Worm (Caenorhabditis elegans): ENCODE data around the gene R08C7.11.
A peak's percentile ranks its signal among the peaks of the same experiment; 100 is the strongest.

R08C7.11 gene

ce11 chrIV:4478612-4479011, 23.9 kb upstream of the R08C7.11 start:
- no peak for TF ChIP-seq ztf-4 (tag; optimal IDR thresholded peaks at IDR 0.05)
- no peak for TF ChIP-seq fos-1 (tag; optimal IDR thresholded peaks at IDR 0.05)
- TF ChIP-seq egl-5 (tag; optimal IDR thresholded peaks at IDR 0.05), result no peak
- peak; percentile 24 for TF ChIP-seq pha-4 (tag; optimal IDR thresholded peaks at IDR 0.05)
- TF ChIP-seq jun-1 (tag; optimal IDR thresholded peaks at IDR 0.05), result no peak
- TF ChIP-seq pqm-1 (tag; optimal IDR thresholded peaks at IDR 0.05), result peak; percentile 31
- no peak for TF ChIP-seq nhr-237 (tag; optimal IDR thresholded peaks at IDR 0.05)

ce11 chrIV:4477009-4477471, 22.3 kb upstream of the R08C7.11 start, which contains the start of gene M01H9.3:
TSS of gene M01H9.3 (minus strand) at chrIV:4477059.
- TF ChIP-seq skn-1 (tag; optimal IDR thresholded peaks at IDR 0.05) (no peak), jun-1 (tag; optimal IDR thresholded peaks at IDR 0.05) (no peak), mdl-1 (tag; optimal IDR thresholded peaks at IDR 0.05) (peak; percentile 63), fkh-2 (tag; optimal IDR thresholded peaks at IDR 0.05) (no peak), ceh-16 (tag; optimal IDR thresholded peaks at IDR 0.05) (no peak), ztf-11 (tag; optimal IDR thresholded peaks at IDR 0.05) (no peak), nhr-43 (tag; optimal IDR thresholded peaks at IDR 0.05; ENCODE audit: poor library complexity, severe bottlenecking) (no peak), tbx-2 (tag; optimal IDR thresholded peaks at IDR 0.05) (no peak), pqm-1 (tag; optimal IDR thresholded peaks at IDR 0.05) (peak; percentile 41), fos-1 (tag; optimal IDR thresholded peaks at IDR 0.05) (no peak), ama-1 (optimal IDR thresholded peaks at IDR 0.05) (peak; percentile 70), mml-1 (tag; optimal IDR thresholded peaks at IDR 0.05) (no peak), ZK546.5 (tag; optimal IDR thresholded peaks at IDR 0.05) (no peak), nhr-25 (tag; optimal IDR thresholded peaks at IDR 0.05) (peak; percentile 46), nhr-76 (tag; optimal IDR thresholded peaks at IDR 0.05) (no peak), pha-4 (tag; optimal IDR thresholded peaks at IDR 0.05) (peak; percentile 54), hmg-11 (tag; optimal IDR thresholded peaks at IDR 0.05) (no peak), lsy-12 (tag; optimal IDR thresholded peaks at IDR 0.05) (peak; percentile 33), lin-15B (tag; optimal IDR thresholded peaks at IDR 0.05) (peak; percentile 13), ceh-9 (tag; optimal IDR thresholded peaks at IDR 0.05) (no peak), elt-1 (tag; optimal IDR thresholded peaks at IDR 0.05) (no peak), elt-2 (tag; optimal IDR thresholded peaks at IDR 0.05) (peak; percentile 59), nhr-77 (tag; optimal IDR thresholded peaks at IDR 0.05) (no peak), nfya-1 (tag; optimal IDR thresholded peaks at IDR 0.05; ENCODE audit: insufficient read depth) (peak; percentile 64), ceh-82 (tag; optimal IDR thresholded peaks at IDR 0.05) (no peak), nhr-28 (tag; optimal IDR thresholded peaks at IDR 0.05) (no peak), lin-39 (tag; optimal IDR thresholded peaks at IDR 0.05) (peak; percentile 71)

ce11 chrIV:4475362-4476086, 20.8 kb upstream of the R08C7.11 start:
- TF ChIP-seq nhr-67 (tag; optimal IDR thresholded peaks at IDR 0.05) (no peak), nhr-77 (tag; optimal IDR thresholded peaks at IDR 0.05) (no peak), fkh-10 (GFP tag; optimal IDR thresholded peaks at IDR 0.05) (no peak), nhr-11 (tag; optimal IDR thresholded peaks at IDR 0.05) (no peak), egl-27 (tag; optimal IDR thresholded peaks at IDR 0.05) (no peak), elt-3 (tag; optimal IDR thresholded peaks at IDR 0.05) (no peak), nfya-1 (tag; optimal IDR thresholded peaks at IDR 0.05; ENCODE audit: insufficient read depth) (no peak), pqm-1 (tag; optimal IDR thresholded peaks at IDR 0.05) (peak; percentile 40), elt-1 (tag; optimal IDR thresholded peaks at IDR 0.05) (no peak), skn-1 (tag; optimal IDR thresholded peaks at IDR 0.05) (no peak), ceh-16 (tag; optimal IDR thresholded peaks at IDR 0.05) (no peak), aly-2 (tag; optimal IDR thresholded peaks at IDR 0.05) (no peak), ama-1 (optimal IDR thresholded peaks at IDR 0.05) (peak; percentile 3), nhr-25 (tag; optimal IDR thresholded peaks at IDR 0.05) (no peak), unc-39 (tag; optimal IDR thresholded peaks at IDR 0.05) (no peak), fkh-2 (tag; optimal IDR thresholded peaks at IDR 0.05) (no peak), eor-1 (tag; optimal IDR thresholded peaks at IDR 0.05) (no peak), ztf-11 (tag; optimal IDR thresholded peaks at IDR 0.05) (no peak), snpc-4 (tag; optimal IDR thresholded peaks at IDR 0.05) (no peak), mdl-1 (tag; optimal IDR thresholded peaks at IDR 0.05) (no peak), R02D3.7 (tag; optimal IDR thresholded peaks at IDR 0.05) (no peak), lin-39 (tag; optimal IDR thresholded peaks at IDR 0.05) (no peak), nhr-76 (tag; optimal IDR thresholded peaks at IDR 0.05) (no peak), ceh-9 (tag; optimal IDR thresholded peaks at IDR 0.05) (no peak), elt-2 (tag; optimal IDR thresholded peaks at IDR 0.05) (peak; percentile 72), nhr-23 (tag; optimal IDR thresholded peaks at IDR 0.05) (no peak), nhr-28 (tag; optimal IDR thresholded peaks at IDR 0.05) (no peak), hmg-11 (tag; optimal IDR thresholded peaks at IDR 0.05) (no peak), fos-1 (tag; optimal IDR thresholded peaks at IDR 0.05) (no peak), nhr-43 (tag; optimal IDR thresholded peaks at IDR 0.05; ENCODE audit: poor library complexity, severe bottlenecking) (no peak), zag-1 (tag; optimal IDR thresholded peaks at IDR 0.05) (no peak), tbx-2 (tag; optimal IDR thresholded peaks at IDR 0.05) (no peak), lsy-12 (tag; optimal IDR thresholded peaks at IDR 0.05) (no peak), ceh-28 (tag; optimal IDR thresholded peaks at IDR 0.05) (no peak), pha-4 (tag; optimal IDR thresholded peaks at IDR 0.05) (peak; percentile 58), ztf-4 (tag; optimal IDR thresholded peaks at IDR 0.05) (peak; percentile 14), nhr-12 (tag; optimal IDR thresholded peaks at IDR 0.05) (no peak), mml-1 (tag; optimal IDR thresholded peaks at IDR 0.05) (no peak)
